Fruit fly (Drosophila melanogaster) S2 (cell line): ENCODE measurements around the gene enc.

Experiments
- CG8478 ChIP-seq: fragments of >200 bp; optimal IDR thresholded peaks from 2 replicates; lab custom pipeline; 2018
- CTCF ChIP-seq, 2 experiments: fragments of >200 bp; optimal IDR thresholded peaks; 2 replicates each; lab custom pipeline; 2018

The enc gene

DNA sequence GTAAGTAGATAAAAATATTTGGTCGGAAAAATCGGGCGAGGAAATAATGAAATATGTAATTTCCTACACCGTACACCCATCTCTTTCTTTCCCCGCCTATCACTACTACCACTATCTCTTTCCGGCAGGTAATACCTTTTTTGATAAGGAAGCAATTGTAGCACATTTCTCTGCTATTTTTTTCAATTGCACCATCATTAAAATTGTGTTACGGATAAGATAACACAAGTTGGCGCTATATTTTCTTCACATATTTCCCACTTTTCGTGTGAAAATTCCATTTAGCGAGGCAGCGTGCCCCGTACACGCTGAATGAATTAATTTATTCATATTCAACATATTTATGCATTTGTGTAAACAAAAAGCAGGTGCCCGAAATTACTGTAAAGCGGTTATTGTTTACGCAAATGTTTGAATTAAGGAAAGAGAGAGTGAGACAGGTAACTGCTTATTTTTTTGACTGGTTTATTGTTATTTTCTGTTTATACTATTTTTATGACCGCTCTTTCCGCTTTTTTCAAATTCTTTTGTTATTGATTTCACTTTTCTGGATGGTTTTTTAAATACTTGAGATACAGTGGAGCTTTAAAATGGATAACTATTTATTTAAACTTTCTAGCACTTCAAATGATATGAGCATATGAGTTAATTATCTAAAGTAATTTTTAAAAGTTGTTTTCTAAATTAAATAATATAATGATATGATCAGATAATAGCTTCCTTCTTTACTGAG lies 32.0 kb upstream of the enc start:
- TF ChIP-seq CG8478 (lab: Kevin White, UChicago), result no peak
- no peak for TF ChIP-seq CTCF (optimal IDR thresholded peaks at IDR 0.05; lab: Kevin White, UChicago)

DNA sequence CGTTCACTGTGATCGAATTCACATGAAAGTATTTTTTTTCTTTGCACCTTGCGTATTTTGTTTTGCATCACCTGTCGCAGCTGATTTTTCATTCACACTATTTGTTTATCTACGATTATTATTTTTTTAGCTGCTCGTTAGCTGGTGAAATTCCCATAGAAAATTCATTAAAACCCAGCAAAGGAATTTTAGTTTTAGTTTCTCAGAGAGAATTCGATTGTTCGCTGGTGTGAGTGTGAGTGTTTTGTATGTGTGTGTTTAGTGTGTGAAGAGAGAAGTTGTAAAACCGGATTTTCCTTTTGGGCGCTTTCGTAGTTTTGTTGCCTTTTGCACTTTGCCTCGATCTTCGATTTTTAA lies 31.4 kb upstream of the enc start:
- TF ChIP-seq CG8478 (lab: Kevin White, UChicago) (no peak), CTCF (optimal IDR thresholded peaks at IDR 0.05; lab: Kevin White, UChicago) (no peak)

DNA sequence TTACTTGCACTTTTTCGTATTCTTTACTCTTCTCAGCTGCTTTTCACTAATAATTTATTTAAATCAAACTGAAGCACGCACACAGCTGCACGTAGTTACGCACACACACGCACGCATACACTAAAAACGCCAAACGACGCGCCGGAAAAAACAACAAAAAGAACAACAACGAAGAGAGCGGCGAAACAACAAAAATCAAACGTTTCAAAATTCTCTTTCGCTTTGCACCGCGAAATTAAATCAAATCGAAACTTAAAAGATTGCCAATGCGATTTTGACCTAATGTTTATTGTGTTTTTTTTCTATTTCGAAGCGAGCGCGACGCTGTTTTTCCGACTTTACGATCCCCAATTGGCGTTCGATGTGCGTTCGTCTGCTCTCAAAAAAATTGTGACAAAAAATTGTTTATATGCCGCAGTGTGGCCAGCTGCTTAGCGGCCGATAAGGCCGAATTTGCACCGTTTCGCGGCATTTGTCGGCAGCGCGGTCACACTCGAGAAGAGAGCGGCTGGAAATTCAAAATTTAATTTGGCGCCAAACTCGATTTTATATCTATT lies 30.8 kb upstream of the enc start:
- no peak for TF ChIP-seq CG8478 (lab: Kevin White, UChicago)
- peak in 1 of 2 experiments; percentile 37 for TF ChIP-seq CTCF (optimal IDR thresholded peaks at IDR 0.05; lab: Kevin White, UChicago)

DNA sequence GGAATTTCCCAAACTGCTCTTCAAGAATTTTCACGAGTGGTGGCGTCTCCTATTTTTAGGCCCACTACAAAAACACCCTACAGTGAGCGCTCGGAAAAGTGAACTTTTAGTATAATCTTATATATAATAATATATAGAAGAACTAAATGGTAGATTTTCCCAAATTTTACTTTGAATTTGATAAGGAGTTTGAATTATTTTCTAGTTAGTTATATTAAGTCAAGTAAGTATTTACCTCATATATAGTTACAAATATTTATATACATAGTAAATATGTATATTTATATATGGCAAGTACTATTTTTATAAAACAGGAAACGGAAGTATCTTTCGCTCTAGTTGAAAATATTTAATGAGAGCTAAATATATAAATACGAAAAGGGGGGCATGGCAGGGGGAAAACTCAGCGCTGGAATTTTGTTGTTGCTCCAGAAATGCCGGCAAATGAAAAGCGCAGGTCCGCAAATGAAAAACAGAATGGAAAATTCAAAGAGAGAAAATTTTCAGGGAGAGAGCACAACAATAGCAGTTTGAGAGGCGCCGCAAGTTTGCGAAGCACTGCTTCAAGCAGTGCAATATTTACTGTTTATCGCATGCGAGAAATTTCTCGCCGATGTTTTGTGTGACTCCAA lies 29.6 kb upstream of the enc start:
- TF ChIP-seq CG8478 (lab: Kevin White, UChicago) (no peak), CTCF (optimal IDR thresholded peaks at IDR 0.05; lab: Kevin White, UChicago) (peak; percentile 30 to 67)

DNA sequence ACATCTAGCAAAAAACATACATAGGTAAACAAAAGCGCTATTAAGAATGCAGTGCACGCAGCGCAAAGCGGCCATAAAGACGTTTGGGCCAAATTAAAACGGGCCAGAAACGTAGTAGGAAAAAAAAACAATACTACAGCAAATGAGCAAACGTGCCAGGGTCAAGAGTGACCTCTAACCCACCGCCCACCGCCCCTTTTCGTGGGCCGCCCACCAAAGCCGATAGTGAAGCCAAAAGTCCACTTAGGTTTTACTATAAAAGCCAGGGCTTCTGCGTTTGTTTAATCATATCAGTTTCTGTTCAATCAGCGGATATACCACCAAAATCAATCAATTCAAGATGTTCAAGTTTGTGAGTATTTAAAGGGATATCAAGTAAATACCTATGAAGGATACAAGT lies 28.0 kb upstream of the enc start, which contains the start of gene CG32266:
Gene CG32266 (plus strand): TSS at position 301 of the 400 bp plus-strand sequence.
- TF ChIP-seq CG8478 (lab: Kevin White, UChicago), result no peak
- TF ChIP-seq CTCF (optimal IDR thresholded peaks at IDR 0.05; lab: Kevin White, UChicago), result no peak

DNA sequence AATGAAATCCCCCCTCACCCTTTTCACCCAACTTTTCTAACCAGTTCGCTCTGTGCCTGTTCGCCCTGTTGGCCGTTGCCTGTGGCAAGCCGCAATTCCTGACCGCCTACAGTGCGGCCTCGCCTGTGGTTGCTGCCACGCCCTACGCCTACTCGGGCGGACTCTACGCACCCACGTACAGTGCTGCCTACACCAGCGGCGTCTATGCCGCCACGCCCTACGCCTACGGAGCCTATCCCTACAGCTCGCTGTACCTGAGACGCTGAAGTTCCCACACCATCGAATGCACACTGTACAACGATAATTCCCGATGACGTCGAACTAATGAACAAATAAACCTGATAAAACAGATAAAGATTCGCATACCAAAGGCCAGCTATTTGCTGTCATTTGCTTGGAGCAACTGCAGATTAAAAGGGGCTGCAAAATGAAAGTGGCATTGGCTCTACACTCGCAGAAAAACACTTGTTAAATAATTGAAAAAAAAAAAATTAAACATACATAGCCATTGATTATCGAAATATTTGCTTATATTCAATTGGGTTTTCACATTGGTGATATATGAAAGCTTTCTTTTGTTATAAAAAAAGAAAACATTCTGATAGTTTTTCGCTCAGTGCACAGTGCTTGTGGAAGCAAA lies 27.3 kb upstream of the enc start:
- TF ChIP-seq CTCF (optimal IDR thresholded peaks at IDR 0.05; lab: Kevin White, UChicago) (no peak), CG8478 (lab: Kevin White, UChicago) (no peak)

DNA sequence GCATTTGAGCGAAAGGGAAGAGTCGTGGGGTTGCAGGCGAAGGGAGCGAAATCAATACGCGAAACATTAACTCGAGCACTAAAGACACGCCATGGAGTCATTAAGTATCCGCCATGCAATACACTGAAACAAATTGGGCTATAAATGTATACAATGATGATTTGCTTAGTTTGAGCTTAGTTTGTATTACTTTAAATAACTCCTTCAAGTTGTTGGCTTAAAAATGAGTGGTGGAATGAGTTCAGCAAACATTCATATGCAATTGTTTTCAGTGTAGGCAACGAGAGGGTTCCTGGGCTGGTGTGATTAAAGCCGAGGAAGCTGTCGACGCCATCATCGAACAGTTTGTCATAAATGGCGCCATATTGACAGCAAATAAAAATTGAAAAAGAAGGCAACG lies 20.8 kb upstream of the enc start:
- no peak for TF ChIP-seq CTCF (optimal IDR thresholded peaks at IDR 0.05; lab: Kevin White, UChicago)
- TF ChIP-seq CG8478 (lab: Kevin White, UChicago), result no peak

DNA sequence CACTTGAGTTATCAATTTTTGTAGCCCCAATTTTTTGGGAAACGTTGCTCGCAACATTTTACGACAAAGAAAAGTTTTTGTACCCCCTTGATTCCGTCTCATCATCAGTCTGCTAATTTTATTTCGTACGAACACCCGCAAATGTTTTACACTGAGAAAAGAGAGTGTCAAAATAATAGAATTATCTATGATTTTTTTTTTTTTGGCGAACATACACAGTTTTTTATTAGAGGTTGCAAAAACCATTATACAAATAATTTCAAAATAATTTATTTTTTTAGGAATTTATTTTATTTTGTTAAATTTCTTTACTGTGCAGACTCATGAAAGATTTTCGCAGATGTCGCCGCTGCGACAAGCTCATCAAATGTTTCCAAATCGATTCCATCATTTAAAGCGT lies 20.0 kb upstream of the enc start:
- no peak for TF ChIP-seq CG8478 (lab: Kevin White, UChicago)
- no peak for TF ChIP-seq CTCF (optimal IDR thresholded peaks at IDR 0.05; lab: Kevin White, UChicago)

DNA sequence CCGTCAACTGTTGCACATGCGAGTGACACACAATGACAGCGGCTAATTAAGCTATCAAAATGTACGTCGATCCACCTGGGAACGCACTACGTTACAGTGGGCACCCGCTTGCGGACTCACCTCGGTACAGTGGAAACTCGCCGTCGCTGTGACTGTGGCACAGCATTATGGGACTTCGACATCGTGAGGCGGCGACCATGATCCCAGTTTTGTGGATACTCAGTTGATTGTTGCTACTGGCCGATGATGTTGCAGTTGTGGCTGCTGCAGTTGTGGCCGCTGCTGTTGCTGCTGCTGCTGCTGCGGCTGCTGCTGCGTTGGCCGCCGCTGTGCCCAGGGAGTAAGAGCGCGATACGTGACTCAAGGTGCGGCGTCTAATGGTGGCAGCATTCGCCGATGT lies 18.7 kb upstream of the enc start:
- no peak for TF ChIP-seq CTCF (optimal IDR thresholded peaks at IDR 0.05; lab: Kevin White, UChicago)
- TF ChIP-seq CG8478 (lab: Kevin White, UChicago), result no peak

DNA sequence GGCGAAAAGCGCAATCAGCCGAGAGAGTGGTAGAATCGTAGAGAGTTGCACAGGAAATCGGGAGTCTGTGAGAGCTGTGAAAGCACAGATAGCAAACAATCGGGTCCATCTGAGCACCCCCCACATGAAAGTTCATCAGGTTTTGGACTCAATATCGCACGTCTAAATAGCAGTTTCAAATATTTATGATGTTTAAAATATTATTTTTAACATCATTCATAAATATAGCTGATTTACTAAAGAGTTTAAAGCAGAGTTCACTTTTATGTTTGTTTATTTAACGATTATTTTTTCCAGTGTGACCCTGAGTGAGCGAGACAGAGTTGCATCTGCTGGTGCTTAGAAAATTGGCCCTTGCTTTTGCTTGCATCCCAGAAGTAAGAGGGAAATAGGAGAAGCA lies 17.1 kb upstream of the enc start:
- no peak for TF ChIP-seq CTCF (optimal IDR thresholded peaks at IDR 0.05; lab: Kevin White, UChicago)

DNA sequence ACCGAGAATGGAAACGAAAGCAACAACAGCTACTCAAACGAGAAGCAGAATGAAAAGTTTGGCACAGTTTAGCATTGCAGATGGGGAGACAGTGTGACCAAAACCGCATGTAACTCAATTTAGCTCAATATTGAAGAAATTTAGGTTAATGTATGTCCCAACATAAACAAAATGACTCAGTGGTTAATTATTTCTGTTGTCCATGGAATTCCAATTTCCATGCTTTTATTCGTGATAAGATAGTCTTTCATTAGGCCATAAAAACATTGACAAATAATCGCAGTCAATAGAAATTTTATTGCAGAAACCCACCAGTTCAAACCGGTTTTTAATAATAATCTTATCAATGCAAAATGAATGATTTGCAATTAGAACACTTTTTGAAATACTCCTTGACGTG lies 16.7 kb upstream of the enc start:
- TF ChIP-seq CTCF (optimal IDR thresholded peaks at IDR 0.05; lab: Kevin White, UChicago) (no peak), CG8478 (lab: Kevin White, UChicago) (no peak)

DNA sequence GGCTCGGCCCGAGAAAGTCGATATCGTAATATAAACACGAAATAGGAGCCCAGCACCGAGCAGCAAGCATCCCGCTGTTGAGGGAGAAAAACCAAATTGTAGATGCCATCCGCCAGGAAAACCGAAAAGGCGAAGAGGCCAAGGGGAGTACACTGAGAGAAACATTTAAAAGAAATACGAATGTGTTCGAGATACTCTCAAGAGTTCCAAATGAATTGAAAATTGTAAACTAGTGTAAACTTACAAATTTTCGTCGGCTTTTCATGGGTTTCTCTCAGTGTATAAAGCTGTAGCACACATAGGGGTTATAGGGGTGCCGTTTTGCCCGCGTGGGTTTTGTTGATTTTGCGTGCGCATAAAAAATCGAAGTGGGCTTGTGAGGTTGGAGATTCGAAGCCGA lies 15.8 kb upstream of the enc start:
- TF ChIP-seq CG8478 (lab: Kevin White, UChicago) (no peak), CTCF (optimal IDR thresholded peaks at IDR 0.05; lab: Kevin White, UChicago) (no peak)

DNA sequence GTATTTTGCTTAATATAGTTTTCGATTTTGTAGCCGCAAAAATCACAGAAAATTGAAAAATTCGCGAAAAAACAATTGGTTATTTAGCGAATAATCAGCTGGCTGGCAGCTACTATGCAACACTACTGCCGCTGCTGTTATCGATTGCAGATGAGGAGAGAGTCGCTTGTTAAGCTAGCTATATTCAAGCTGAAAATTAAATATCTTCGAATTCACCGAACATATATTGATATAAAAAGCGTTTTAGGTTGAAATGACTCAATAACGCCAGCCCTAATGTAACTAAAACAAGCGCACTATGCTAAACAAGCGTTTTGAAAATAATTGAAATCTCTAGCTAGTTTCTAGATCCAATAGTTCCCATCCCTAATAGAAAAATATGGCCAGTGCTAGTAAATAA lies 12.1 kb upstream of the enc start, which contains the start of the genes CG32264, ntc and IntS10:
Gene CG32264 (minus strand): TSS at position 130 of the 400 bp plus-strand sequence.
Gene ntc (minus strand): TSS at position 130 of the 400 bp plus-strand sequence.
Gene IntS10 (plus strand): TSS at position 381 of the 400 bp plus-strand sequence.
- TF ChIP-seq CG8478 (lab: Kevin White, UChicago), result no peak
- TF ChIP-seq CTCF (optimal IDR thresholded peaks at IDR 0.05; lab: Kevin White, UChicago), result no peak

DNA sequence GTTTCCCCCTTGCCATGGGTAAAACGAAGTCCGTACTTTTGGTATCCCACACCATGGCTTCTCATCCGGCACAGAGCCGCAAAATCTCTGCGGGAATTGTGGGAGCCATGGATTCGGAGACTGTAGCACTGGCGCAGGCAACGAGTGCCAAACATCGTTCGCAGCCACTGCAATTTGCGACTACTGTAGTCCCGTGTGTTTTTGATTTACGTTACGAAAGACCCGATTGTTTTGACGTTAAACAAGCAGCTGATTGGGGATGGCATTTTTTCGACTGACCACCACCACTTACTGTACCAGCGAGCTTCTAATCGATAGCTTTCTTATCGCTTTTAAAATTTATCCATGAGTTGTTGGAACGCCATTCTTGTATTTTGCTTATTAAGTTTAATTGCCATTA lies 8.5 kb upstream of the enc start, which contains the start of gene CG32262:
Gene CG32262 (minus strand): TSS at position 254 of the 400 bp plus-strand sequence.
- no peak for TF ChIP-seq CTCF (optimal IDR thresholded peaks at IDR 0.05; lab: Kevin White, UChicago)
- TF ChIP-seq CG8478 (lab: Kevin White, UChicago), result no peak

DNA sequence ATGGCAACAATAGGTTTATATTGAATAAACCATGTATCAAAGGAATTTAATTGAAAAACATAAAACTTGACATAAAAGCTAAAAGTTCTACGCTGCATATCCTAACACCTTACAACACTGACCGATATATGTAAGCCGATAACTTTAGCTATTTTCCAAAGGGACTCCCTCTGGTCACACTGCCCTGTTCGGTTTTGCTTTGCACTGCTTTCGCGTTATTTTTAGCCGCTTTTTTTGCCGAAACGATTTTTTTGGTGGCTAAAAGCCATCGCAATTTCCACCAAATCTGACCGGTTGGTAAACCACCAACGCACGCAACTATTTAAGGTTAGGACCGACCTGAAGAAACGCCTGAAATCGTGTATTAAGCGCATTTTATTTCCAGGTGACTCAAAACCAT lies 7.4 kb upstream of the enc start, which contains the start of the genes CG32263 and PIG-B:
Gene CG32263 (minus strand): TSS at position 26 of the 400 bp plus-strand sequence.
Gene PIG-B (plus strand): TSS at position 175 of the 400 bp plus-strand sequence.
- no peak for TF ChIP-seq CTCF (optimal IDR thresholded peaks at IDR 0.05; lab: Kevin White, UChicago)
- TF ChIP-seq CG8478 (lab: Kevin White, UChicago), result no peak
